Fruit fly (Drosophila melanogaster) whole organism, embryonic: ENCODE measurements around the gene SmydA-2.
A peak's percentile ranks its signal among the peaks of the same experiment; 100 is the strongest.

Experiments used
- Blimp-1 ChIP-seq: fragments of 200-800 bp; sonication (Bioruptor generic); optimal IDR thresholded peaks from 3 replicates; lab custom pipeline; 2018; ENCODE audit warnings: missing biosample characterization, missing genetic modification characterization, mild to moderate bottlenecking, moderate library complexity, missing genetic modification reagents
- C15 ChIP-seq: fragments of 200-800 bp; sonication (Bioruptor generic); IDR thresholded peaks from 3 replicates; pipeline ENCODE4 v1.3.6; 2022; ENCODE audit warnings: missing biosample characterization, missing genetic modification characterization
- CG10654 ChIP-seq: fragments of 200-800 bp; sonication (Bioruptor generic); optimal IDR thresholded peaks from 2 replicates; lab custom pipeline; 2016; ENCODE audit warnings: missing biosample characterization, missing genetic modification characterization
- CG11085 ChIP-seq: fragments of 200-800 bp; sonication (Bioruptor generic); IDR thresholded peaks from 2 replicates; pipeline ENCODE4 v1.3.6; 2022; ENCODE audit warnings: missing biosample characterization, missing genetic modification characterization
- CG11695 ChIP-seq: fragments of 200-800 bp; sonication (Bioruptor generic); IDR thresholded peaks from 3 replicates; pipeline ENCODE4 v1.3.6; 2022; ENCODE audit warnings: missing biosample characterization, missing genetic modification characterization
- CG11696 ChIP-seq: fragments of 200-800 bp; sonication (Bioruptor generic); IDR thresholded peaks from 2 replicates; pipeline ENCODE4 v1.3.6; 2022; ENCODE audit warnings: missing biosample characterization, missing genetic modification characterization
- CG12391 ChIP-seq: fragments of 200-800 bp; sonication (Bioruptor generic); optimal IDR thresholded peaks from 3 replicates; lab custom pipeline; 2018; ENCODE audit warnings: missing biosample characterization, mild to moderate bottlenecking, missing genetic modification characterization, moderate library complexity
- CG12942 ChIP-seq: fragments of 200-800 bp; sonication (Bioruptor generic); optimal IDR thresholded peaks from 3 replicates; lab custom pipeline; 2016; ENCODE audit warnings: missing biosample characterization, missing genetic modification characterization
- CG14710 ChIP-seq: fragments of 200-800 bp; sonication (Bioruptor generic); optimal IDR thresholded peaks from 3 replicates; lab custom pipeline; 2019; ENCODE audit warnings: missing biosample characterization, mild to moderate bottlenecking, missing genetic modification characterization, moderate library complexity
- CG1529 ChIP-seq: fragments of 200-800 bp; sonication (Bioruptor generic); optimal IDR thresholded peaks from 3 replicates; lab custom pipeline; 2018; ENCODE audit warnings: missing biosample characterization, missing genetic modification characterization
- CG17385 ChIP-seq: fragments of 200-800 bp; sonication (Bioruptor generic); optimal IDR thresholded peaks from 3 replicates; lab custom pipeline; 2018; ENCODE audit warnings: missing biosample characterization, mild to moderate bottlenecking, missing genetic modification characterization
- CG2120 ChIP-seq: fragments of 200-800 bp; sonication (Bioruptor generic); optimal IDR thresholded peaks from 3 replicates; lab custom pipeline; 2016; ENCODE audit warnings: missing biosample characterization, missing genetic modification characterization
- CG34376 ChIP-seq: fragments of 200-800 bp; sonication (Bioruptor generic); optimal IDR thresholded peaks from 2 replicates; lab custom pipeline; 2018; ENCODE audit warnings: missing biosample characterization, mild to moderate bottlenecking, missing genetic modification characterization
- CG4424 ChIP-seq: fragments of 200-800 bp; sonication (Bioruptor generic); optimal IDR thresholded peaks from 3 replicates; lab custom pipeline; 2016; ENCODE audit warnings: missing biosample characterization, missing genetic modification characterization
- CG4854 ChIP-seq: fragments of 200-800 bp; sonication (Bioruptor generic); optimal IDR thresholded peaks from 2 replicates; lab custom pipeline; 2016; ENCODE audit warnings: missing biosample characterization, missing genetic modification characterization, inconsistent platforms
- CG6272 ChIP-seq: fragments of 200-800 bp; sonication (Bioruptor generic); IDR thresholded peaks from 2 replicates; pipeline ENCODE4 v1.3.6; 2022; ENCODE audit warnings: missing biosample characterization, missing genetic modification characterization
- CG6813 ChIP-seq: fragments of 200-800 bp; sonication (Bioruptor generic); optimal IDR thresholded peaks from 2 replicates; lab custom pipeline; 2017; ENCODE audit warnings: missing biosample characterization, missing genetic modification characterization, mild to moderate bottlenecking, moderate library complexity, missing genetic modification reagents
- CG6854 ChIP-seq: fragments of 200-800 bp; sonication (Bioruptor generic); optimal IDR thresholded peaks from 3 replicates; lab custom pipeline; 2017; ENCODE audit warnings: missing biosample characterization, mild to moderate bottlenecking, missing genetic modification characterization
- CG7271 ChIP-seq: fragments of 200-800 bp; sonication (Bioruptor generic); optimal IDR thresholded peaks from 2 replicates; lab custom pipeline; 2018; ENCODE audit warnings: missing biosample characterization, mild to moderate bottlenecking, missing genetic modification characterization, moderate library complexity
- CG7357 ChIP-seq: fragments of 200-800 bp; sonication (Bioruptor generic); IDR thresholded peaks from 3 replicates; pipeline ENCODE4 v1.3.6; 2022; ENCODE audit warnings: missing biosample characterization, missing genetic modification characterization
- CG7556 ChIP-seq: fragments of 200-800 bp; sonication (Bioruptor generic); optimal IDR thresholded peaks from 2 replicates; lab custom pipeline; 2017; ENCODE audit warnings: missing biosample characterization, mild to moderate bottlenecking, missing genetic modification characterization
- CG9609 ChIP-seq: fragments of 200-800 bp; sonication (Bioruptor generic); optimal IDR thresholded peaks from 3 replicates; lab custom pipeline; 2016; ENCODE audit warnings: missing biosample characterization, missing genetic modification characterization
- CHES-1-like ChIP-seq: fragments of 200-800 bp; sonication (Bioruptor generic); optimal IDR thresholded peaks from 2 replicates; lab custom pipeline; 2016; ENCODE audit warnings: missing biosample characterization, missing genetic modification characterization
- D19A ChIP-seq: fragments of 200-800 bp; optimal IDR thresholded peaks from 3 replicates; lab custom pipeline; 2019; ENCODE audit warnings: missing biosample characterization, mild to moderate bottlenecking, missing genetic modification characterization, moderate library complexity
- Dll ChIP-seq: fragments of 200-800 bp; sonication (Bioruptor generic); IDR thresholded peaks from 4 replicates; pipeline ENCODE4 v1.3.6; 2022; ENCODE audit warnings: missing biosample characterization, missing genetic modification characterization; ENCODE audit not compliant: partially characterized antibody
- H15 ChIP-seq: fragments of 200-800 bp; sonication (Bioruptor generic); IDR thresholded peaks from 3 replicates; pipeline ENCODE4 v1.3.6; 2022; ENCODE audit warnings: missing biosample characterization, missing genetic modification characterization
- Hand ChIP-seq: fragments of 200-800 bp; sonication (Bioruptor generic); optimal IDR thresholded peaks from 2 replicates; lab custom pipeline; 2017; ENCODE audit warnings: mild to moderate bottlenecking, missing biosample characterization, missing genetic modification reagents, missing genetic modification characterization
- Hr3 ChIP-seq: fragments of 200-800 bp; sonication (Bioruptor generic); optimal IDR thresholded peaks from 3 replicates; lab custom pipeline; 2016; ENCODE audit warnings: missing biosample characterization, missing genetic modification characterization
- Hr39 ChIP-seq: fragments of >200 bp; optimal IDR thresholded peaks from 2 replicates; lab custom pipeline; 2017
- Lim3 ChIP-seq: fragments of 200-800 bp; sonication (Bioruptor generic); IDR thresholded peaks from 2 replicates; pipeline ENCODE4 v1.3.6; 2022; ENCODE audit warnings: missing biosample characterization, missing genetic modification characterization
- NC2α ChIP-seq: fragments of 200-800 bp; sonication (Bioruptor generic); optimal IDR thresholded peaks from 2 replicates; lab custom pipeline; 2016; ENCODE audit warnings: missing biosample characterization, missing genetic modification characterization
- Tbp ChIP-seq: fragments of >200 bp; optimal IDR thresholded peaks from 2 replicates; lab custom pipeline; 2018; ENCODE audit warnings: missing biosample characterization, missing genetic modification characterization
- YL-1 ChIP-seq: fragments of 200-800 bp; sonication (Bioruptor generic); optimal IDR thresholded peaks from 3 replicates; lab custom pipeline; 2017; ENCODE audit warnings: missing biosample characterization, mild to moderate bottlenecking, missing genetic modification characterization
- bigmax ChIP-seq: fragments of 200-800 bp; sonication (Bioruptor generic); optimal IDR thresholded peaks from 2 replicates; lab custom pipeline; 2018; ENCODE audit warnings: missing biosample characterization, mild to moderate bottlenecking, missing genetic modification characterization
- dysf ChIP-seq: fragments of 200-800 bp; sonication (Bioruptor generic); IDR thresholded peaks from 3 replicates; pipeline ENCODE4 v1.3.6; 2022; ENCODE audit warnings: missing biosample characterization, missing genetic modification characterization
- emc ChIP-seq: fragments of 200-800 bp; sonication (Bioruptor generic); optimal IDR thresholded peaks from 2 replicates; lab custom pipeline; 2016; ENCODE audit warnings: missing biosample characterization, missing genetic modification characterization
- exex ChIP-seq: fragments of 200-800 bp; sonication (Bioruptor generic); optimal IDR thresholded peaks from 4 replicates; lab custom pipeline; 2018; ENCODE audit warnings: missing biosample characterization, mild to moderate bottlenecking, missing genetic modification characterization, moderate library complexity
- gem ChIP-seq: fragments of 200-800 bp; sonication (Bioruptor generic); optimal IDR thresholded peaks from 2 replicates; lab custom pipeline; 2019; ENCODE audit warnings: missing biosample characterization, mild to moderate bottlenecking, missing genetic modification characterization, moderate library complexity
- hbn ChIP-seq: fragments of 200-800 bp; sonication (Bioruptor generic); IDR thresholded peaks from 2 replicates; pipeline ENCODE4 v1.3.6; 2022; ENCODE audit warnings: missing biosample characterization, missing genetic modification characterization; ENCODE audit not compliant: partially characterized antibody
- hkb ChIP-seq, 2 experiments: fragments of 200-800 bp in 1 of 2; fragments of >200 bp in 1 of 2; sonication (Bioruptor generic) in 1 of 2; IDR thresholded peaks in 1 of 2; optimal IDR thresholded peaks in 1 of 2; 2 replicates each; pipeline versions ENCODE4 v1.3.6 to Lab custom; 2017 to 2022; ENCODE audit warnings: missing biosample characterization in 1 of 2, missing genetic modification characterization in 1 of 2
- jigr1 ChIP-seq: fragments of 200-800 bp; sonication (Bioruptor generic); IDR thresholded peaks from 3 replicates; pipeline ENCODE4 v1.3.6; 2022; ENCODE audit warnings: missing biosample characterization, missing genetic modification characterization
- lmd ChIP-seq: fragments of 200-800 bp; sonication (Bioruptor generic); IDR thresholded peaks from 2 replicates; pipeline ENCODE4 v1.3.6; 2022; ENCODE audit warnings: missing biosample characterization, missing genetic modification characterization
- pb ChIP-seq: fragments of 200-800 bp; sonication (Bioruptor generic); optimal IDR thresholded peaks from 3 replicates; lab custom pipeline; 2016; ENCODE audit warnings: missing biosample characterization, missing genetic modification characterization
- peb ChIP-seq: fragments of 200-800 bp; sonication (Bioruptor generic); IDR thresholded peaks from 2 replicates; pipeline ENCODE4 v1.3.6; 2022; ENCODE audit warnings: missing biosample characterization, missing genetic modification characterization
- ro ChIP-seq: fragments of 200-800 bp; sonication (Bioruptor generic); IDR thresholded peaks from 2 replicates; pipeline ENCODE4 v1.3.6; 2022; ENCODE audit warnings: missing biosample characterization, missing genetic modification characterization
- sd ChIP-seq: fragments of 200-800 bp; sonication (Bioruptor generic); optimal IDR thresholded peaks from 3 replicates; lab custom pipeline; 2018; ENCODE audit warnings: missing biosample characterization, mild to moderate bottlenecking, missing genetic modification characterization, moderate library complexity
- sens ChIP-seq: fragments of 200-800 bp; sonication (Bioruptor generic); peaks from one replicate; lab custom pipeline; 2016; ENCODE audit warnings: missing biosample characterization, missing genetic modification characterization
- slp2 ChIP-seq: fragments of 200-800 bp; sonication (Bioruptor generic); optimal IDR thresholded peaks from 2 replicates; lab custom pipeline; 2016; ENCODE audit warnings: missing biosample characterization, missing genetic modification characterization
- trem ChIP-seq: fragments of 200-800 bp; optimal IDR thresholded peaks from 3 replicates; lab custom pipeline; 2019; ENCODE audit warnings: missing biosample characterization, mild to moderate bottlenecking, missing genetic modification characterization, moderate library complexity
- twi ChIP-seq: fragments of 200-800 bp; optimal IDR thresholded peaks from 2 replicates; lab custom pipeline; 2019; ENCODE audit warnings: missing biosample characterization, mild to moderate bottlenecking, missing genetic modification characterization, moderate library complexity
- unpg ChIP-seq: fragments of 200-800 bp; sonication (Bioruptor generic); optimal IDR thresholded peaks from 3 replicates; lab custom pipeline; 2018; ENCODE audit warnings: missing biosample characterization, mild to moderate bottlenecking, missing genetic modification characterization, moderate library complexity
- wdn ChIP-seq: fragments of 200-800 bp; sonication (Bioruptor generic); IDR thresholded peaks from 2 replicates; pipeline ENCODE4 v1.3.6; 2022; ENCODE audit warnings: missing biosample characterization, missing genetic modification characterization
- zen2 ChIP-seq: fragments of 200-800 bp; sonication (Bioruptor generic); IDR thresholded peaks from 3 replicates; pipeline ENCODE4 v1.3.6; 2022; ENCODE audit warnings: missing biosample characterization, missing genetic modification characterization; ENCODE audit not compliant: partially characterized antibody

Gene SmydA-2

dm6 chr3L:19027172-19027571 is 24.1 kb upstream of the SmydA-2 start (continued):
- no peak for TF ChIP-seq CG9609 (GFP tag; lab: Kevin White, UChicago)
- no peak for TF ChIP-seq hkb (optimal IDR thresholded peaks at IDR 0.05; lab: Kevin White, UChicago)
- 0 out of 2 replicates have a peak, but pooled peaks have one; percentile 15 for TF ChIP-seq hkb (GFP tag; IDR thresholded peaks at IDR 0.05; lab: Robert Waterston, UW)
- no peak for TF ChIP-seq Hand
- TF ChIP-seq CG10654, result no peak
- TF ChIP-seq H15, result no peak
- TF ChIP-seq sd (tag; lab: Kevin White, UChicago), result no peak
- no peak for TF ChIP-seq CHES-1-like
- peak; percentile 12; the same call in 1 of the 3 replicates for TF ChIP-seq CG7357 (GFP tag; lab: Robert Waterston, UW)
- TF ChIP-seq Hr3 (GFP tag; lab: Kevin White, UChicago), result no peak
- TF ChIP-seq CG12391 (tag; lab: Kevin White, UChicago), result peak; percentile 2
- no peak for TF ChIP-seq peb (GFP tag; lab: Robert Waterston, UW)
- peak; percentile 23 for TF ChIP-seq unpg
- peak; percentile 22 for TF ChIP-seq CG7556 (GFP tag; lab: Kevin White, UChicago)
- no peak for TF ChIP-seq CG11696 (GFP tag; lab: Robert Waterston, UW)
- TF ChIP-seq ro (GFP tag; lab: Robert Waterston, UW), result no peak
- peak; percentile 3 for TF ChIP-seq CG17385 (GFP tag; lab: Kevin White, UChicago)
- no peak for TF ChIP-seq YL-1 (GFP tag; lab: Kevin White, UChicago)
- no peak for TF ChIP-seq zen2
- no peak for TF ChIP-seq Lim3
- TF ChIP-seq CG4424 (GFP tag; lab: Kevin White, UChicago), result no peak
- no peak for TF ChIP-seq trem
- peak; percentile 27 for TF ChIP-seq sens
- no peak for TF ChIP-seq emc (GFP tag; lab: Kevin White, UChicago)
- TF ChIP-seq CG6854 (GFP tag; lab: Kevin White, UChicago), result no peak
- TF ChIP-seq Blimp-1 (GFP tag; lab: Kevin White, UChicago), result no peak
- peak; percentile 57 for TF ChIP-seq gem
- TF ChIP-seq CG2120 (GFP tag; lab: Kevin White, UChicago), result peak; percentile 38
- no peak for TF ChIP-seq dysf (GFP tag; lab: Robert Waterston, UW)
- no peak for TF ChIP-seq CG6272 (GFP tag; lab: Robert Waterston, UW)
- peak; percentile 35 for TF ChIP-seq CG6813 (GFP tag; lab: Kevin White, UChicago)

dm6 chr3L:19024800-19025199 is 21.7 kb upstream of the SmydA-2 start:
- TF ChIP-seq Tbp (GFP tag; lab: Kevin White, UChicago) (no peak), wdn (GFP tag; lab: Robert Waterston, UW) (no peak), jigr1 (GFP tag; lab: Robert Waterston, UW) (no peak), hbn (GFP tag; lab: Robert Waterston, UW) (no peak), twi (tag; lab: Kevin White, UChicago) (peak; percentile 55), CG34376 (GFP tag; lab: Kevin White, UChicago) (no peak), CG11695 (peak; percentile 83; the same call in 2 of the 3 replicates), CG7271 (tag; lab: Kevin White, UChicago) (no peak), CG11085 (GFP tag; lab: Robert Waterston, UW) (no peak), exex (tag; lab: Kevin White, UChicago) (no peak), CG12391 (tag; lab: Kevin White, UChicago) (peak; percentile 85), CG4854 (GFP tag; lab: Kevin White, UChicago) (no peak), Dll (no peak), NC2α (peak; percentile 77), slp2 (GFP tag; lab: Kevin White, UChicago) (peak; percentile 80), pb (peak; percentile 61), CG12942 (peak; percentile 51), bigmax (GFP tag; lab: Kevin White, UChicago) (no peak), lmd (peak; percentile 65), D19A (peak; percentile 81), CG1529 (GFP tag; lab: Kevin White, UChicago) (peak; percentile 72), Hr39 (lab: Kevin White, UChicago) (no peak), C15 (GFP tag; lab: Robert Waterston, UW) (peak; percentile 55; the same call in 1 of the 3 replicates), CG14710 (tag; lab: Kevin White, UChicago) (peak; percentile 55)
